Worm (Caenorhabditis elegans) whole organism, midembryonic: ENCODE measurements around the gene str-74.

ENCODE experiments used
- T22C8.4 ChIP-seq: fragments of 200-800 bp; sonication (Bioruptor generic); IDR thresholded peaks from 2 replicates; pipeline ENCODE4 v1.3.6; 2022; ENCODE audit warnings: missing genetic modification characterization, missing compliant biosample characterization
- cog-1 ChIP-seq: sonication (generic microtip); optimal IDR thresholded peaks from 2 replicates; lab custom pipeline; 2016; ENCODE audit warnings: missing genetic modification characterization, missing compliant biosample characterization
- flt-1 ChIP-seq: fragments of 200-800 bp; sonication (Bioruptor generic); IDR thresholded peaks from 2 replicates; pipeline ENCODE4 v1.3.6; 2022; ENCODE audit warnings: missing genetic modification characterization, missing compliant biosample characterization
- klf-2 ChIP-seq: fragments of 200-800 bp; sonication (Bioruptor generic); conservative IDR thresholded peaks from 2 replicates; pipeline ENCODE4 v1.3.6; 2022; ENCODE audit warnings: missing genetic modification reagents, missing genetic modification characterization, missing compliant biosample characterization
- med-1 ChIP-seq: sonication (generic microtip); optimal IDR thresholded peaks from 2 replicates; lab custom pipeline; 2017; ENCODE audit warnings: missing genetic modification characterization, mild to moderate bottlenecking, missing compliant biosample characterization, antibody characterized with exemption, missing genetic modification reagents; ENCODE audit not compliant: insufficient read depth
- ref-1 ChIP-seq: fragments of 200-800 bp; sonication (Bioruptor generic); conservative IDR thresholded peaks from 2 replicates; pipeline ENCODE4 v1.3.6; 2022; ENCODE audit warnings: missing genetic modification reagents, missing genetic modification characterization, missing compliant biosample characterization
- tab-1 ChIP-seq: fragments of 200-800 bp; sonication (Bioruptor generic); IDR thresholded peaks from 2 replicates; pipeline ENCODE4 v1.3.6; 2022; ENCODE audit warnings: missing genetic modification characterization, missing compliant biosample characterization
- ztf-23 ChIP-seq: fragments of 200-800 bp; sonication (Bioruptor generic); IDR thresholded peaks from 2 replicates; pipeline ENCODE4 v1.3.6; 2022; ENCODE audit warnings: missing genetic modification reagents, missing genetic modification characterization, missing compliant biosample characterization
- ztf-29 ChIP-seq: fragments of 200-800 bp; sonication (Bioruptor generic); IDR thresholded peaks from 2 replicates; pipeline ENCODE4 v1.3.6; 2022; ENCODE audit warnings: missing genetic modification reagents, missing genetic modification characterization, missing compliant biosample characterization

Gene str-74

DNA sequence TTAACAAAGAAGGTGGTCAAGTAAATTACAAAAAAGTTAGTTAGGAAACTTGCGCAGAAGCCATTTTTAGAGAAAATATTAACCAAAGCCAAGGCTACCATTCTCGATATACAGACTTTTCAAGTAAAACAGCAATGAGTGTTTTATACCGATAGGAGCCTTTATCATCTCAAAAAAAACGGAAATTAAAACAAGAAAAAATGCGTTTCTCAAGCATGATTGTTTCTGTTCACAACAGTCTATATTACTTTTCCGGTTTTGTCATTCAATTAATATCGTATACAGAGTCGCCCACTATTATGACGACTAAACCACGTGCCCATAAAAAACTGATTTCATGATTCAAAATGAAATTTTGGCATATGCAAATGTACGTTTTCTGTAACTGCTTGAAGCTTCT, at the start of gene str-74:
TSS of gene str-74 (minus strand) at position 101 of the 400 bp plus-strand sequence.
- TF ChIP-seq med-1 (GFP tag; lab: Kevin White, UChicago) (no peak), ztf-29 (GFP tag; lab: Robert Waterston, UW) (no peak), T22C8.4 (GFP tag; lab: Robert Waterston, UW) (no peak), cog-1 (no peak), tab-1 (GFP tag; lab: Robert Waterston, UW) (no peak), flt-1 (GFP tag; lab: Robert Waterston, UW) (no peak), ref-1 (GFP tag; lab: Robert Waterston, UW) (no peak), klf-2 (GFP tag; lab: Robert Waterston, UW) (no peak), ztf-23 (no peak)

DNA sequence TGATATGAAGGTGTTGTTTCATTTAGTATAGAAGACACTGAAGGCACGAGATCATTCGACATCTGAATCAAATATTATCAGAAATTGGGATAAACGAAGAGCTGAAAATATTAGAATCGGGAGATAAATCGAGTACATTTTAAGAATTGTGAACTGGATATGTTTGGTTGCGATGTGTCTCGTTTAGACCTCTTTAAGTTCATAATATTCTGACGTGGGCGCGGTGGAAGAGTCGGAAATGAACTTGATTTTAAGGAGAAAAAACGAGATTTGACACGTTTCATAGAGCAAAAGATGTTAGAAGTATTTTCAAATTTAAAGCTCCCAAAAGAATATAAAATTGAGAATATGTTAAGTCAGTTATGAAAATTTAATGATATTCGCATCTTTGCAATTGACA, 44.8 kb upstream of the str-74 start, which contains the start of gene npr-6:
TSS of gene npr-6 (minus strand) at position 101 of the 400 bp plus-strand sequence.
- TF ChIP-seq ref-1 (GFP tag; lab: Robert Waterston, UW), result no peak
- no peak for TF ChIP-seq T22C8.4 (GFP tag; lab: Robert Waterston, UW)
- no peak for TF ChIP-seq klf-2 (GFP tag; lab: Robert Waterston, UW)
- no peak for TF ChIP-seq ztf-29 (GFP tag; lab: Robert Waterston, UW)
- TF ChIP-seq ztf-23, result no peak
- no peak for TF ChIP-seq med-1 (GFP tag; lab: Kevin White, UChicago)
- TF ChIP-seq cog-1, result no peak
- TF ChIP-seq tab-1 (GFP tag; lab: Robert Waterston, UW), result no peak
- TF ChIP-seq flt-1 (GFP tag; lab: Robert Waterston, UW), result no peak

ce11 chrX:10279299-10279698, 38.5 kb upstream of the str-74 start, which contains the start of gene slc-9B.1:
slc-9B.1 (plus strand) TSS chrX:10279599.
- TF ChIP-seq T22C8.4 (GFP tag; lab: Robert Waterston, UW) (no peak), flt-1 (GFP tag; lab: Robert Waterston, UW) (no peak), ztf-29 (GFP tag; lab: Robert Waterston, UW) (no peak)

DNA sequence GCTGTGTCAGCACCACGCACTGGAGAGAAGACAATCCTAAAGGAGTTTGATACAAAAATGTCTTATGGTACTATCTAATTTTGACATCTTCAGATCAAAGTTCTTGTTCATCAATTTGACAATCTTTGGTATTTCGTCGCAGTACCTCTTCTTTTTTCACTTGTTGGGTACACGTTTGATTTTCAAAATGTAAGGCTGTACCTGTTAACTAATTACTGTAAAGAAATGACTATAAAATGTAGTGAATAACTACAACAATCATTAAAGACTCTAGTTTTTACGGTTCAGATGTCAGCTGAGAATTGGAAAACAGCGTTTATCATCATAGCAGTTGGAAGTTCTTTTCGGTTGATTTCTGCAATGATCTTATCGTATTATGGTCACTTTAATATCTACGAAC, 36.3 kb upstream of the str-74 start:
- TF ChIP-seq flt-1 (GFP tag; lab: Robert Waterston, UW) (no peak), tab-1 (GFP tag; lab: Robert Waterston, UW) (no peak), ztf-29 (GFP tag; lab: Robert Waterston, UW) (no peak), klf-2 (GFP tag; lab: Robert Waterston, UW) (no peak), ztf-23 (no peak), ref-1 (GFP tag; lab: Robert Waterston, UW) (no peak), cog-1 (no peak), T22C8.4 (GFP tag; lab: Robert Waterston, UW) (no peak), med-1 (GFP tag; lab: Kevin White, UChicago) (no peak)

DNA sequence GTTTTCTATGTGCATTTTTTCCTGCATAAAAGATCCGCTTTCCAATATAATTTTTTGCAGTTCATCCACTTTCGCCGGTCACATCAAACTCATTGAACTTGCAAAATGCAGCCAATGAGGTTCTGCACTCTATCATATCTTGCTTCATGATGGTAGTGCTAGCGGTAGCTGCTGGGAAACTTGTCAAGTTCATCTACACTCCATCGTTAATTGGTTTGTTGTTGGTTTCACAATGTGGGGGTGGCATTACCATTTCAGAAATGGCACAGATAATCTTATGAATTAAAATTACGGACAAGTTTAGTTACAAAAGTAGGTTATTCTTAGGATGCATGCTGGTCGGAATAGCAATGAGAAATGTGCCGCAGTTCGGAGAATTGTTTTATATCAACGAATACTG, 33.6 kb upstream of the str-74 start:
- no peak for TF ChIP-seq ztf-23
- no peak for TF ChIP-seq ztf-29 (GFP tag; lab: Robert Waterston, UW)
- no peak for TF ChIP-seq cog-1
- TF ChIP-seq tab-1 (GFP tag; lab: Robert Waterston, UW), result no peak
- no peak for TF ChIP-seq ref-1 (GFP tag; lab: Robert Waterston, UW)
- TF ChIP-seq klf-2 (GFP tag; lab: Robert Waterston, UW), result no peak
- no peak for TF ChIP-seq flt-1 (GFP tag; lab: Robert Waterston, UW)
- no peak for TF ChIP-seq med-1 (GFP tag; lab: Kevin White, UChicago)
- TF ChIP-seq T22C8.4 (GFP tag; lab: Robert Waterston, UW), result no peak

ce11 chrX:10273392-10273791, 32.6 kb upstream of the str-74 start, which contains the start of gene F41E7.2:
F41E7.2 (plus strand) TSS chrX:10273692.
- TF ChIP-seq cog-1 (no peak), ztf-23 (no peak), ztf-29 (GFP tag; lab: Robert Waterston, UW) (no peak), ref-1 (GFP tag; lab: Robert Waterston, UW) (no peak), tab-1 (GFP tag; lab: Robert Waterston, UW) (no peak), flt-1 (GFP tag; lab: Robert Waterston, UW) (no peak), klf-2 (GFP tag; lab: Robert Waterston, UW) (no peak), T22C8.4 (GFP tag; lab: Robert Waterston, UW) (no peak), med-1 (GFP tag; lab: Kevin White, UChicago) (no peak)

ce11 chrX:10262299-10262698, 21.5 kb upstream of the str-74 start:
- TF ChIP-seq ztf-23, result no peak
- TF ChIP-seq flt-1 (GFP tag; lab: Robert Waterston, UW), result no peak
- TF ChIP-seq tab-1 (GFP tag; lab: Robert Waterston, UW), result no peak
- TF ChIP-seq ref-1 (GFP tag; lab: Robert Waterston, UW), result no peak
- no peak for TF ChIP-seq cog-1
- TF ChIP-seq ztf-29 (GFP tag; lab: Robert Waterston, UW), result no peak
- TF ChIP-seq klf-2 (GFP tag; lab: Robert Waterston, UW), result no peak
- TF ChIP-seq med-1 (GFP tag; lab: Kevin White, UChicago), result no peak
- no peak for TF ChIP-seq T22C8.4 (GFP tag; lab: Robert Waterston, UW)

DNA sequence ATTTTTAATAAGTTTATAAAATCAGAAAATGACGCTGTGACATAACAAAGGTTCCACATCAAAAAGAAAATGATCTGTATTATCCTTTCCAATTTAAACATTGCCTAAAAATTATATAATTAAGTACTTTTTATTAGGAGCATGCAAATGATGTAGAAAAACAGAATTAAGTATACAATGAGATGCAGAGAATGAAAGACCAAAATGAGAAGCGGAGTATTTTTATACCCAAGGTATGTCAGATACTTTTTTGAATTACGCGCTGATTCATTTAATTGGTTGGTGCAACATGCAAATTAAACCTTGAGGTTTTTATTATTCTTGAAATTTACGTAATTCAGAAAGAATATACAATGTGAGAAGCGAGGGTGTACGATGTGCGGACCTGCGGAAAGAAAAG, 19.2 kb upstream of the str-74 start, which contains the start of gene C32A9.1:
TSS of gene C32A9.1 (minus strand) at position 101 of the 400 bp plus-strand sequence.
- TF ChIP-seq ztf-29 (GFP tag; lab: Robert Waterston, UW), result no peak
- no peak for TF ChIP-seq T22C8.4 (GFP tag; lab: Robert Waterston, UW)
- TF ChIP-seq ref-1 (GFP tag; lab: Robert Waterston, UW), result no peak
- TF ChIP-seq flt-1 (GFP tag; lab: Robert Waterston, UW), result no peak
- TF ChIP-seq tab-1 (GFP tag; lab: Robert Waterston, UW), result no peak
- TF ChIP-seq med-1 (GFP tag; lab: Kevin White, UChicago), result no peak
- no peak for TF ChIP-seq cog-1
- no peak for TF ChIP-seq ztf-23
- no peak for TF ChIP-seq klf-2 (GFP tag; lab: Robert Waterston, UW)

ce11 chrX:10254068-10254467, 13.2 kb upstream of the str-74 start:
- no peak for TF ChIP-seq med-1 (GFP tag; lab: Kevin White, UChicago)
- TF ChIP-seq ztf-23, result no peak
- no peak for TF ChIP-seq cog-1
- no peak for TF ChIP-seq ref-1 (GFP tag; lab: Robert Waterston, UW)
- TF ChIP-seq T22C8.4 (GFP tag; lab: Robert Waterston, UW), result no peak
- TF ChIP-seq tab-1 (GFP tag; lab: Robert Waterston, UW), result no peak
- TF ChIP-seq ztf-29 (GFP tag; lab: Robert Waterston, UW), result no peak
- no peak for TF ChIP-seq flt-1 (GFP tag; lab: Robert Waterston, UW)
